Worm (Caenorhabditis elegans) whole organism, mixed stage, embryonic: ENCODE data around the gene moc-5.

Source experiments
- M03D4.4 ChIP-seq: sonication (generic microtip); optimal IDR thresholded peaks from 2 replicates; lab custom pipeline; 2017; ENCODE audit warnings: mild to moderate bottlenecking, missing genetic modification characterization, missing compliant biosample characterization
- bed-3 ChIP-seq: fragments of 200-800 bp; sonication (Bioruptor generic); optimal IDR thresholded peaks from 3 replicates; lab custom pipeline; 2018; ENCODE audit warnings: mild to moderate bottlenecking, missing genetic modification characterization, moderate library complexity, missing compliant biosample characterization
- blmp-1 ChIP-seq: fragments of 150-350 bp; optimal IDR thresholded peaks from 2 replicates; lab custom pipeline; 2014; ENCODE audit warnings: missing biosample characterization, missing genetic modification characterization
- ceh-39 ChIP-seq: fragments of 150-350 bp; optimal IDR thresholded peaks from 2 replicates; lab custom pipeline; 2014; ENCODE audit warnings: missing biosample characterization, missing genetic modification characterization
- ceh-43 ChIP-seq: fragments of 200-800 bp; sonication (Bioruptor generic); optimal IDR thresholded peaks from 2 replicates; lab custom pipeline; 2018; ENCODE audit warnings: mild to moderate bottlenecking, missing genetic modification characterization, moderate library complexity, missing compliant biosample characterization
- ceh-83 ChIP-seq: fragments of 200-800 bp; sonication (Bioruptor generic); optimal IDR thresholded peaks from 2 replicates; lab custom pipeline; 2018; ENCODE audit warnings: mild to moderate bottlenecking, missing genetic modification characterization, missing compliant biosample characterization
- ces-1 ChIP-seq: fragments of 150-350 bp; optimal IDR thresholded peaks from 2 replicates; lab custom pipeline; 2014; ENCODE audit warnings: missing biosample characterization, missing genetic modification reagents, missing genetic modification characterization
- cnd-1 ChIP-seq: fragments of 200-800 bp; sonication (Bioruptor generic); optimal IDR thresholded peaks from 2 replicates; lab custom pipeline; 2018; ENCODE audit warnings: mild to moderate bottlenecking, missing genetic modification characterization, missing compliant biosample characterization
- drap-1 ChIP-seq: fragments of 200-800 bp; sonication (Bioruptor generic); optimal IDR thresholded peaks from 3 replicates; lab custom pipeline; 2018; ENCODE audit warnings: mild to moderate bottlenecking, missing genetic modification characterization, missing compliant biosample characterization
- elt-1 ChIP-seq: sonication (generic microtip); optimal IDR thresholded peaks from 2 replicates; lab custom pipeline; 2017; ENCODE audit warnings: missing genetic modification characterization, mild to moderate bottlenecking, missing compliant biosample characterization, antibody characterized with exemption, moderate library complexity, borderline replicate concordance; ENCODE audit not compliant: insufficient read depth
- elt-3 ChIP-seq: fragments of 150-350 bp; optimal IDR thresholded peaks from 2 replicates; lab custom pipeline; 2014; ENCODE audit warnings: missing biosample characterization, missing genetic modification characterization
- flh-1 ChIP-seq: fragments of 200-800 bp; sonication (Bioruptor generic); optimal IDR thresholded peaks from 2 replicates; lab custom pipeline; 2018; ENCODE audit warnings: mild to moderate bottlenecking, missing genetic modification characterization, moderate library complexity, missing compliant biosample characterization
- ham-2 ChIP-seq: fragments of 200-800 bp; sonication (Bioruptor generic); optimal IDR thresholded peaks from 2 replicates; lab custom pipeline; 2018; ENCODE audit warnings: mild to moderate bottlenecking, missing genetic modification characterization, missing compliant biosample characterization
- hlh-1 ChIP-seq: fragments of 150-350 bp; optimal IDR thresholded peaks from 2 replicates; lab custom pipeline; 2014; ENCODE audit warnings: missing biosample characterization, missing genetic modification reagents, missing genetic modification characterization
- lin-13 ChIP-seq: fragments of 150-350 bp; optimal IDR thresholded peaks from 2 replicates; lab custom pipeline; 2014; ENCODE audit warnings: missing biosample characterization, missing genetic modification characterization
- lin-32 ChIP-seq: fragments of 200-800 bp; sonication (Bioruptor generic); optimal IDR thresholded peaks from 2 replicates; lab custom pipeline; 2018; ENCODE audit warnings: mild to moderate bottlenecking, missing genetic modification characterization, missing compliant biosample characterization
- mab-5 ChIP-seq: fragments of 150-350 bp; optimal IDR thresholded peaks from 2 replicates; lab custom pipeline; 2014; ENCODE audit warnings: missing biosample characterization, missing genetic modification characterization
- mep-1 ChIP-seq: fragments of 150-350 bp; optimal IDR thresholded peaks from 2 replicates; lab custom pipeline; 2017; ENCODE audit warnings: missing biosample characterization, missing genetic modification reagents, missing genetic modification characterization, inconsistent platforms
- nhr-237 ChIP-seq: fragments of 150-350 bp; optimal IDR thresholded peaks from 2 replicates; lab custom pipeline; 2014; ENCODE audit warnings: missing biosample characterization, missing genetic modification characterization
- nhr-28 ChIP-seq: fragments of 150-350 bp; optimal IDR thresholded peaks from 2 replicates; lab custom pipeline; 2014; ENCODE audit warnings: missing biosample characterization, missing genetic modification characterization
- nhr-76 ChIP-seq: sonication (generic microtip); optimal IDR thresholded peaks from 2 replicates; lab custom pipeline; 2017; ENCODE audit warnings: missing biosample characterization, missing genetic modification characterization
- pha-4 ChIP-seq: fragments of 150-350 bp; optimal IDR thresholded peaks from 2 replicates; lab custom pipeline; 2018; ENCODE audit warnings: missing biosample characterization, missing genetic modification reagents, missing genetic modification characterization
- sem-2 ChIP-seq: fragments of 200-800 bp; sonication (Bioruptor generic); optimal IDR thresholded peaks from 2 replicates; lab custom pipeline; 2018; ENCODE audit warnings: mild to moderate bottlenecking, missing genetic modification characterization, missing compliant biosample characterization
- snpc-4 ChIP-seq: fragments of 150-350 bp; optimal IDR thresholded peaks from 2 replicates; lab custom pipeline; 2014; ENCODE audit warnings: missing biosample characterization, missing genetic modification characterization
- sptf-1 ChIP-seq: sonication (generic microtip); optimal IDR thresholded peaks from 2 replicates; lab custom pipeline; 2017; ENCODE audit warnings: mild to moderate bottlenecking, missing genetic modification characterization, moderate library complexity, missing compliant biosample characterization
- tbx-8 ChIP-seq: fragments of 200-800 bp; sonication (Bioruptor generic); optimal IDR thresholded peaks from 2 replicates; lab custom pipeline; 2018; ENCODE audit warnings: mild to moderate bottlenecking, missing genetic modification characterization, moderate library complexity, missing compliant biosample characterization
- unc-39 ChIP-seq: fragments of 150-350 bp; optimal IDR thresholded peaks from 2 replicates; lab custom pipeline; 2014; ENCODE audit warnings: missing biosample characterization, missing genetic modification characterization
- unc-62 ChIP-seq: fragments of 150-350 bp; optimal IDR thresholded peaks from 2 replicates; lab custom pipeline; 2014; ENCODE audit warnings: missing biosample characterization, missing genetic modification reagents, missing genetic modification characterization
- zip-8 ChIP-seq: fragments of 150-350 bp; optimal IDR thresholded peaks from 2 replicates; lab custom pipeline; 2014; ENCODE audit warnings: missing biosample characterization, missing genetic modification characterization
- ztf-11 ChIP-seq: fragments of 150-350 bp; optimal IDR thresholded peaks from 2 replicates; lab custom pipeline; 2014; ENCODE audit warnings: missing biosample characterization, missing genetic modification characterization

The moc-5 gene

ce11 chrX:9589123-9589522 lies 23.3 kb upstream of the moc-5 start, which contains the start of gene del-8:
Gene del-8, plus strand, starts transcription at chrX:9589423.
- TF ChIP-seq ceh-43 (GFP tag; lab: Kevin White, UChicago) (no peak), ceh-83 (GFP tag; lab: Kevin White, UChicago) (no peak), hlh-1 (tag; lab: Kevin White, UChicago) (no peak), pha-4 (tag; lab: Kevin White, UChicago) (no peak), nhr-237 (tag; lab: Kevin White, UChicago) (no peak), snpc-4 (no peak), lin-32 (GFP tag; lab: Kevin White, UChicago) (no peak), ces-1 (GFP tag; lab: Kevin White, UChicago) (no peak), unc-62 (GFP tag; lab: Kevin White, UChicago) (no peak), sptf-1 (tag; lab: Kevin White, UChicago) (no peak), tbx-8 (GFP tag; lab: Kevin White, UChicago) (no peak), unc-39 (no peak), ztf-11 (no peak), ceh-39 (tag; lab: Kevin White, UChicago) (no peak), flh-1 (no peak), nhr-28 (tag; lab: Kevin White, UChicago) (no peak)

- no peak for TF ChIP-seq drap-1
Measured at ce11 chrX:9587642-9588041, 21.9 kb upstream of the moc-5 start, which contains the start of gene gpx-3. Gene gpx-3, plus strand, starts transcription at chrX:9587942.

DNA sequence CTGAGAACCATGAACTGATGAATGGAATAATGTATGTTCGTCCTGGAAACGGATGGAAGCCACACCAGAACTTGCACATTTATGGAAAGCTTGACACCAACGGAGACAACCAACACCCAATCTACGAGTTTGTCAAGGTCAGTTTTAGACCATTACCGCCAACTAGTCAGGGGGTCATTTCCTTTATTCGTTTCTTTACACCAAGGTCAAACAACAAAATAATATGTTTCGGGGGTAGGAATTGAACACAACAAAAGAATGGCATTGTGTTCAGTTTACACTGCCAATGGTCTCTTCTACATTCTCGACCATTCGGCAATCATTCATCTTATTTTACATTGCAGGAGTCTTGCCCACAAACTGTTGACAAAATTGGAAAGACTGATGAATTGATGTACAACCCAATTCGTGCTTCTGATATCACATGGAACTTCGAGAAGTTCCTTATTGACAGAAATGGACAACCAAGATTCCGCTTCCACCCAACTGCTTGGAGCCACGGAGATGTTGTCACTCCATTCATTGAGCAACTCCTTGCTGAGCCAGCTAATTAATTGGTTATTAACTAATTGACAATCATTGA lies 19.9 kb upstream of the moc-5 start:
- TF ChIP-seq sem-2 (GFP tag; lab: Kevin White, UChicago): no peak

DNA sequence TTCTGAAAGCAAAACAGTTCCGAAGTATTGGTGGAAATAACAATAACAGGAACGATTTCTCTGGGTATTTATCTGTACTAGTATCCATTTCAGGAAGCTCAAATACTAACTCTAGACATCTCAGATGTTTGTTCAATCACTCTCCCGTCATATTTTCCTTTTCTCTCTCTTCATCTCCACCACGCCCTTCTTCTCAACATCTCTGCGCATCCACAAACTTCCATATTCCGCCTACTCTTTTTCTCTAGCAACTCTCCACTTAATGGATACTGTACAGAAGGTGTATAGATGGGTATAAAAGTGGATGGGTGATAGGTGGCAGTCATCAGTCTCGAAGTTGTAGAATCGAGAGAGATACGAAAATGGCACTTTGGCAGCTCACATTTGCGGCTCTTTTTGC lies 18.6 kb upstream of the moc-5 start, which contains the start of gene gpx-5:
TSS of gene gpx-5 (plus strand) at position 336 of the 400 bp plus-strand sequence.
- no peak for TF ChIP-seq zip-8 (tag; lab: Kevin White, UChicago)
- no peak for TF ChIP-seq unc-39
- TF ChIP-seq elt-3 (tag; lab: Kevin White, UChicago): no peak
- no peak for TF ChIP-seq ceh-83 (GFP tag; lab: Kevin White, UChicago)
- TF ChIP-seq flh-1: no peak
- TF ChIP-seq snpc-4: no peak
- no peak for TF ChIP-seq nhr-237 (tag; lab: Kevin White, UChicago)
- TF ChIP-seq ham-2 (GFP tag; lab: Kevin White, UChicago): no peak
- TF ChIP-seq elt-1 (tag; lab: Kevin White, UChicago): no peak
- TF ChIP-seq lin-13 (tag; lab: Kevin White, UChicago): no peak
- TF ChIP-seq ztf-11: no peak
- no peak for TF ChIP-seq lin-32 (GFP tag; lab: Kevin White, UChicago)
- TF ChIP-seq mep-1 (tag; lab: Kevin White, UChicago): no peak
- no peak for TF ChIP-seq nhr-76 (tag; lab: Kevin White, UChicago)
- TF ChIP-seq, all 35 proteins: peak for 0

- no peak for TF ChIP-seq nhr-28 (tag; lab: Kevin White, UChicago)
- TF ChIP-seq flh-1: no peak
- TF ChIP-seq lin-32 (GFP tag; lab: Kevin White, UChicago): no peak
- TF ChIP-seq bed-3 (GFP tag; lab: Kevin White, UChicago): no peak
- no peak for TF ChIP-seq mab-5 (tag; lab: Kevin White, UChicago)
- TF ChIP-seq unc-62 (GFP tag; lab: Kevin White, UChicago): no peak
- TF ChIP-seq elt-1 (tag; lab: Kevin White, UChicago): no peak
- no peak for TF ChIP-seq nhr-237 (tag; lab: Kevin White, UChicago)
- TF ChIP-seq blmp-1 (tag; lab: Kevin White, UChicago): no peak
- TF ChIP-seq tbx-8 (GFP tag; lab: Kevin White, UChicago): no peak
- TF ChIP-seq cnd-1: no peak
Measured at ce11 chrX:9576928-9577327, 11.1 kb upstream of the moc-5 start, which contains the start of gene glb-17. Gene glb-17, minus strand, starts transcription at chrX:9577028.

ce11 chrX:9568574-9568973 lies 2.8 kb upstream of the moc-5 start:
- TF ChIP-seq sptf-1 (tag; lab: Kevin White, UChicago) (no peak), ceh-83 (GFP tag; lab: Kevin White, UChicago) (no peak), unc-62 (GFP tag; lab: Kevin White, UChicago) (no peak), M03D4.4 (tag; lab: Kevin White, UChicago) (no peak)
